Worm (Caenorhabditis elegans) whole organism, L2 larva: ENCODE results near the gene hpo-10.

Source experiments
- alr-1 ChIP-seq: fragments of 150-350 bp; optimal IDR thresholded peaks from 2 replicates; lab custom pipeline; 2014; ENCODE audit warnings: missing biosample characterization, missing genetic modification characterization
- egl-27 ChIP-seq: sonication (generic microtip); optimal IDR thresholded peaks from 3 replicates; lab custom pipeline; 2017; ENCODE audit warnings: missing biosample characterization, missing genetic modification reagents, missing genetic modification characterization
- nhr-129 ChIP-seq: fragments of 150-350 bp; optimal IDR thresholded peaks from 2 replicates; lab custom pipeline; 2014; ENCODE audit warnings: missing biosample characterization, missing genetic modification characterization
- nhr-21 ChIP-seq: fragments of 150-350 bp; optimal IDR thresholded peaks from 2 replicates; lab custom pipeline; 2014; ENCODE audit warnings: missing biosample characterization, missing genetic modification characterization
- nhr-237 ChIP-seq: fragments of 150-350 bp; optimal IDR thresholded peaks from 2 replicates; lab custom pipeline; 2014; ENCODE audit warnings: missing biosample characterization, missing genetic modification characterization
- unc-39 ChIP-seq: fragments of 150-350 bp; optimal IDR thresholded peaks from 2 replicates; lab custom pipeline; 2014; ENCODE audit warnings: missing biosample characterization, missing genetic modification characterization
- zag-1 ChIP-seq: fragments of 150-350 bp; optimal IDR thresholded peaks from 2 replicates; lab custom pipeline; 2014; ENCODE audit warnings: missing biosample characterization, missing genetic modification characterization
- ztf-1 ChIP-seq: fragments of 200-800 bp; sonication (Bioruptor generic); conservative IDR thresholded peaks from 2 replicates; pipeline ENCODE4 v1.3.6; 2022; ENCODE audit warnings: missing genetic modification characterization, missing compliant biosample characterization

DNA sequence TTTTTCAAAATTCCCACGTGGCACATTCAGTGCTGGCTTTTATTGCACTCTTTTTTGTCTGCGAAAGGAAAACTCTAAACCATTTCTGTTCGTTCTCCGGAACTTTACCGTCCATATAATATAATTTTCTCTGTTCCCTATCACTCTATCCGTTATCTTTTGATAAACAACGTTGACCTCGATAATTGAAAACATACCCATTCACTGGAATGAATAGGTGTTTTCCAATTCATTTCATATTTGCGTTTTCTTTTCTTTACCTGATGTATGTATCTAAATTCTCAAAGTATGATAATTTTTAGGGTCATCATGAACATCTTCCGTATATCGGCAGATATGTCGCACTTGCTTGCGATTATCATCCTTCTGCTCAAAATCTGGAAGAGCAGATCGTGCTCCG lies 27.5 kb downstream of the hpo-10 start, which contains the start of gene erd-2.2:
- TF ChIP-seq nhr-237 (tag; lab: Kevin White, UChicago) = no peak
- TF ChIP-seq egl-27 (tag; lab: Kevin White, UChicago) = no peak
- no peak for TF ChIP-seq unc-39
- no peak for TF ChIP-seq zag-1
- no peak for TF ChIP-seq nhr-129 (tag; lab: Kevin White, UChicago)
- TF ChIP-seq nhr-21 (tag; lab: Kevin White, UChicago) = no peak
- TF ChIP-seq ztf-1 = no peak
- TF ChIP-seq alr-1 = no peak
